Fruit fly (Drosophila melanogaster) whole organism, pupa: ENCODE data around the gene Dna2.

Experiments
- CG10348 ChIP-seq: fragments of 200-800 bp; sonication (Bioruptor generic); IDR thresholded peaks from 2 replicates; pipeline ENCODE4 v1.3.6; 2022; ENCODE audit warnings: missing biosample characterization, missing genetic modification characterization
- CG13204 ChIP-seq: fragments of 200-800 bp; sonication (Bioruptor generic); optimal IDR thresholded peaks from 2 replicates; lab custom pipeline; 2018; ENCODE audit warnings: missing biosample characterization, mild to moderate bottlenecking, missing genetic modification characterization, moderate library complexity
- CG4496 ChIP-seq: fragments of 200-800 bp; sonication (Bioruptor generic); IDR thresholded peaks from 3 replicates; pipeline ENCODE4 v1.3.6; 2022; ENCODE audit warnings: missing biosample characterization, missing genetic modification characterization
- CG8301 ChIP-seq: fragments of 200-800 bp; sonication (Bioruptor generic); optimal IDR thresholded peaks from 2 replicates; lab custom pipeline; 2018; ENCODE audit warnings: missing biosample characterization, mild to moderate bottlenecking, missing genetic modification characterization
- CG9948 ChIP-seq: fragments of 200-800 bp; sonication (Bioruptor generic); optimal IDR thresholded peaks from 2 replicates; lab custom pipeline; 2018; ENCODE audit warnings: missing biosample characterization, mild to moderate bottlenecking, missing genetic modification characterization, moderate library complexity
- Pif1A ChIP-seq: fragments of 200-800 bp; sonication (Bioruptor generic); optimal IDR thresholded peaks from 3 replicates; lab custom pipeline; 2016; ENCODE audit warnings: missing biosample characterization, missing genetic modification characterization
- fd96Ca ChIP-seq: fragments of 200-800 bp; sonication (Bioruptor generic); IDR thresholded peaks from 3 replicates; pipeline ENCODE4 v1.3.6; 2022; ENCODE audit warnings: missing biosample characterization, missing genetic modification characterization
- gl ChIP-seq: fragments of 200-800 bp; sonication (Bioruptor generic); optimal IDR thresholded peaks from 2 replicates; lab custom pipeline; 2018; ENCODE audit warnings: missing biosample characterization, mild to moderate bottlenecking, missing genetic modification characterization
- rn ChIP-seq: fragments of 200-800 bp; sonication (Bioruptor generic); IDR thresholded peaks from 2 replicates; pipeline ENCODE4 v1.3.6; 2022; ENCODE audit warnings: missing biosample characterization, missing genetic modification characterization

- TF ChIP-seq CG13204 (GFP tag; lab: Kevin White, UChicago) (no peak), rn (no peak), CG9948 (tag; lab: Kevin White, UChicago) (no peak), Pif1A (no peak), CG8301 (tag; lab: Kevin White, UChicago) (no peak), fd96Ca (GFP tag; lab: Robert Waterston, UW) (no peak), CG10348 (GFP tag; lab: Robert Waterston, UW) (no peak), CG4496 (no peak), gl (tag; lab: Kevin White, UChicago) (no peak)
Observed at dm6 chrX:9977305-9977704, 33.0 kb upstream of the Dna2 start, which contains the start of gene CG43386.
